Fruit fly (Drosophila melanogaster): ENCODE data around the gene CG12426.

CG12426 gene

DNA sequence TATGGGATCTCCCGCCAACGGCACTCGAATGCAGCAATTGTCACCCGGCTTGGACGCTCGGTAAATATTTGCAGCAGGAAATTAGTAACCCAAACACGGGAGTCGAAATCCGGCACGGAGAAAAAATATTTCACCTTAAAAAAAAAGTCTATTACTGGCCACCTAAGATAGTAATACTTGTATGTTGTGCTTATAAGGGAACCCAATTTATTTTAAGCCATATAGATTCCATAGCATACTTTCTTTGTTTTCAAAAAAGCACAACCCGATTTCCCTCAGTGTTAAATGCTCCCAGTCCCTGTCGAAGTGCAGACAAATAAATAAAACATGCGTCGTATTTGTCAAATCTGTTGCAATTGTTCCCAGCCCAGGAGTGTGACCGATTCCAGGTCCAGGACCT is 46.0 kb downstream of the CG12426 start (continued):
- TF ChIP-seq CG11560 (tag; IDR thresholded peaks at IDR 0.05) (no peak), caup (GFP tag; optimal IDR thresholded peaks at IDR 0.05; ENCODE audit: severe bottlenecking) (no peak), odd (GFP tag; optimal IDR thresholded peaks at IDR 0.05) (no peak), zfh1 (GFP tag; IDR thresholded peaks at IDR 0.05) (peak; percentile 84), fd3F (GFP tag; optimal IDR thresholded peaks at IDR 0.05) (no peak), CG16813 (GFP tag; IDR thresholded peaks at IDR 0.05; ENCODE audit: partially characterized antibody) (no peak), CG2875 (GFP tag; optimal IDR thresholded peaks at IDR 0.05) (no peak), btn (GFP tag; optimal IDR thresholded peaks at IDR 0.05) (no peak), CG12236 (GFP tag; optimal IDR thresholded peaks at IDR 0.05) (no peak), Poxn (GFP tag; IDR thresholded peaks at IDR 0.05) (no peak), CG7372 (GFP tag; IDR thresholded peaks at IDR 0.05) (no peak), CG7745 (tag; optimal IDR thresholded peaks at IDR 0.05) (no peak), ken (GFP tag; IDR thresholded peaks at IDR 0.05) (no peak), CG3065 (GFP tag; optimal IDR thresholded peaks at IDR 0.05) (no peak), Rx (GFP tag; IDR thresholded peaks at IDR 0.05) (no peak), CG17568 (GFP tag; optimal IDR thresholded peaks at IDR 0.05) (no peak), CG30020 (tag; optimal IDR thresholded peaks at IDR 0.05) (no peak), CG4282 (GFP tag; optimal IDR thresholded peaks at IDR 0.05) (no peak), CG2712 (tag; optimal IDR thresholded peaks at IDR 0.05) (peak; percentile 68), CG30431 (GFP tag; optimal IDR thresholded peaks at IDR 0.05) (peak; percentile 9), Abd-B (GFP tag; optimal IDR thresholded peaks at IDR 0.05) (no peak), unc-4 (GFP tag; IDR thresholded peaks at IDR 0.05; ENCODE audit: partially characterized antibody) (no peak), Fer1 (GFP tag; optimal IDR thresholded peaks at IDR 0.05) (no peak), CG10543 (GFP tag; optimal IDR thresholded peaks at IDR 0.05) (no peak), sr (GFP tag; IDR thresholded peaks at IDR 0.05) (no peak), al (GFP tag; IDR thresholded peaks at IDR 0.05) (no peak), CG6654 (GFP tag; optimal IDR thresholded peaks at IDR 0.05) (no peak), CG15011 (GFP tag; optimal IDR thresholded peaks at IDR 0.05) (no peak), fd102C (GFP tag; optimal IDR thresholded peaks at IDR 0.05) (peak; percentile 23), Myb (GFP tag; optimal IDR thresholded peaks at IDR 0.05) (no peak), bbx (GFP tag; IDR thresholded peaks at IDR 0.05; ENCODE audit: partially characterized antibody) (no peak), Rfx (GFP tag; IDR thresholded peaks at IDR 0.05) (no peak), gsb (GFP tag; IDR thresholded peaks at IDR 0.05) (no peak), CG6254 (GFP tag; optimal IDR thresholded peaks at IDR 0.05) (peak; percentile 32), zen (tag; optimal IDR thresholded peaks at IDR 0.05) (no peak), CG12769 (tag; optimal IDR thresholded peaks at IDR 0.05) (no peak), lab (GFP tag; optimal IDR thresholded peaks at IDR 0.05) (no peak), CG10267 (tag; optimal IDR thresholded peaks at IDR 0.05) (peak; percentile 46), twi (tag; optimal IDR thresholded peaks at IDR 0.05) (peak; percentile 27), CG8924 (tag; optimal IDR thresholded peaks at IDR 0.05) (no peak), CG6813 (GFP tag; optimal IDR thresholded peaks at IDR 0.05) (peak; percentile 0), CG11456 (GFP tag; IDR thresholded peaks at IDR 0.05) (no peak), pb (GFP tag; optimal IDR thresholded peaks at IDR 0.05) (no peak), ato (GFP tag; IDR thresholded peaks at IDR 0.05; ENCODE audit: partially characterized antibody) (no peak), Ets97D (GFP tag; optimal IDR thresholded peaks at IDR 0.05) (no peak), chif (GFP tag; optimal IDR thresholded peaks at IDR 0.05) (peak; percentile 0 to 42), Med (GFP tag) (peak; percentile 87), CG5180 (GFP tag; optimal IDR thresholded peaks at IDR 0.05) (no peak), CG14441 (GFP tag; IDR thresholded peaks at IDR 0.05) (no peak), H2.0 (GFP tag; IDR thresholded peaks at IDR 0.05) (no peak), wdn (GFP tag; IDR thresholded peaks at IDR 0.05) (no peak)

All from whole organism, embryonic.